Worm (Caenorhabditis elegans) whole organism, mixed stage, embryonic: Measurements from ENCODE around the gene fbxa-86.

Source experiments
- M03D4.4 ChIP-seq: sonication (generic microtip); optimal IDR thresholded peaks from 2 replicates; lab custom pipeline; 2017; ENCODE audit warnings: mild to moderate bottlenecking, missing genetic modification characterization, missing compliant biosample characterization
- bed-3 ChIP-seq: fragments of 200-800 bp; sonication (Bioruptor generic); optimal IDR thresholded peaks from 3 replicates; lab custom pipeline; 2018; ENCODE audit warnings: mild to moderate bottlenecking, missing genetic modification characterization, moderate library complexity, missing compliant biosample characterization
- ceh-43 ChIP-seq: fragments of 200-800 bp; sonication (Bioruptor generic); optimal IDR thresholded peaks from 2 replicates; lab custom pipeline; 2018; ENCODE audit warnings: mild to moderate bottlenecking, missing genetic modification characterization, moderate library complexity, missing compliant biosample characterization
- ceh-83 ChIP-seq: fragments of 200-800 bp; sonication (Bioruptor generic); optimal IDR thresholded peaks from 2 replicates; lab custom pipeline; 2018; ENCODE audit warnings: mild to moderate bottlenecking, missing genetic modification characterization, missing compliant biosample characterization
- ces-1 ChIP-seq: fragments of 150-350 bp; optimal IDR thresholded peaks from 2 replicates; lab custom pipeline; 2014; ENCODE audit warnings: missing biosample characterization, missing genetic modification reagents, missing genetic modification characterization
- cnd-1 ChIP-seq: fragments of 200-800 bp; sonication (Bioruptor generic); optimal IDR thresholded peaks from 2 replicates; lab custom pipeline; 2018; ENCODE audit warnings: mild to moderate bottlenecking, missing genetic modification characterization, missing compliant biosample characterization
- drap-1 ChIP-seq: fragments of 200-800 bp; sonication (Bioruptor generic); optimal IDR thresholded peaks from 3 replicates; lab custom pipeline; 2018; ENCODE audit warnings: mild to moderate bottlenecking, missing genetic modification characterization, missing compliant biosample characterization
- elt-1 ChIP-seq: sonication (generic microtip); optimal IDR thresholded peaks from 2 replicates; lab custom pipeline; 2017; ENCODE audit warnings: missing genetic modification characterization, mild to moderate bottlenecking, missing compliant biosample characterization, antibody characterized with exemption, moderate library complexity, borderline replicate concordance; ENCODE audit not compliant: insufficient read depth
- elt-3 ChIP-seq: fragments of 150-350 bp; optimal IDR thresholded peaks from 2 replicates; lab custom pipeline; 2014; ENCODE audit warnings: missing biosample characterization, missing genetic modification characterization
- ham-2 ChIP-seq: fragments of 200-800 bp; sonication (Bioruptor generic); optimal IDR thresholded peaks from 2 replicates; lab custom pipeline; 2018; ENCODE audit warnings: mild to moderate bottlenecking, missing genetic modification characterization, missing compliant biosample characterization
- hlh-1 ChIP-seq: fragments of 150-350 bp; optimal IDR thresholded peaks from 2 replicates; lab custom pipeline; 2014; ENCODE audit warnings: missing biosample characterization, missing genetic modification reagents, missing genetic modification characterization
- lin-13 ChIP-seq: fragments of 150-350 bp; optimal IDR thresholded peaks from 2 replicates; lab custom pipeline; 2014; ENCODE audit warnings: missing biosample characterization, missing genetic modification characterization
- lin-32 ChIP-seq: fragments of 200-800 bp; sonication (Bioruptor generic); optimal IDR thresholded peaks from 2 replicates; lab custom pipeline; 2018; ENCODE audit warnings: mild to moderate bottlenecking, missing genetic modification characterization, missing compliant biosample characterization
- lsy-2 ChIP-seq: fragments of 150-350 bp; optimal IDR thresholded peaks from 2 replicates; lab custom pipeline; 2014; ENCODE audit warnings: missing biosample characterization, missing genetic modification characterization
- mab-5 ChIP-seq: fragments of 150-350 bp; optimal IDR thresholded peaks from 2 replicates; lab custom pipeline; 2014; ENCODE audit warnings: missing biosample characterization, missing genetic modification characterization
- mep-1 ChIP-seq: fragments of 150-350 bp; optimal IDR thresholded peaks from 2 replicates; lab custom pipeline; 2017; ENCODE audit warnings: missing biosample characterization, missing genetic modification reagents, missing genetic modification characterization, inconsistent platforms
- mls-2 ChIP-seq: sonication (generic microtip); optimal IDR thresholded peaks from 2 replicates; lab custom pipeline; 2016; ENCODE audit warnings: mild to moderate bottlenecking, missing genetic modification characterization, moderate library complexity, missing compliant biosample characterization
- nhr-12 ChIP-seq: fragments of 150-350 bp; optimal IDR thresholded peaks from 2 replicates; lab custom pipeline; 2014; ENCODE audit warnings: missing biosample characterization, missing genetic modification characterization
- nhr-2 ChIP-seq: fragments of 150-350 bp; optimal IDR thresholded peaks from 2 replicates; lab custom pipeline; 2014; ENCODE audit warnings: missing biosample characterization, missing genetic modification characterization
- nhr-237 ChIP-seq: fragments of 150-350 bp; optimal IDR thresholded peaks from 2 replicates; lab custom pipeline; 2014; ENCODE audit warnings: missing biosample characterization, missing genetic modification characterization
- nhr-28 ChIP-seq: fragments of 150-350 bp; optimal IDR thresholded peaks from 2 replicates; lab custom pipeline; 2014; ENCODE audit warnings: missing biosample characterization, missing genetic modification characterization
- nhr-76 ChIP-seq: sonication (generic microtip); optimal IDR thresholded peaks from 2 replicates; lab custom pipeline; 2017; ENCODE audit warnings: missing biosample characterization, missing genetic modification characterization
- pha-4 ChIP-seq: fragments of 150-350 bp; optimal IDR thresholded peaks from 2 replicates; lab custom pipeline; 2018; ENCODE audit warnings: missing biosample characterization, missing genetic modification reagents, missing genetic modification characterization
- sem-2 ChIP-seq: fragments of 200-800 bp; sonication (Bioruptor generic); optimal IDR thresholded peaks from 2 replicates; lab custom pipeline; 2018; ENCODE audit warnings: mild to moderate bottlenecking, missing genetic modification characterization, missing compliant biosample characterization
- snpc-4 ChIP-seq: fragments of 150-350 bp; optimal IDR thresholded peaks from 2 replicates; lab custom pipeline; 2014; ENCODE audit warnings: missing biosample characterization, missing genetic modification characterization
- sptf-1 ChIP-seq: sonication (generic microtip); optimal IDR thresholded peaks from 2 replicates; lab custom pipeline; 2017; ENCODE audit warnings: mild to moderate bottlenecking, missing genetic modification characterization, moderate library complexity, missing compliant biosample characterization
- unc-120 ChIP-seq: sonication (generic microtip); optimal IDR thresholded peaks from 2 replicates; lab custom pipeline; 2017; ENCODE audit warnings: missing genetic modification characterization, missing compliant biosample characterization; ENCODE audit not compliant: poor library complexity, severe bottlenecking
- unc-39 ChIP-seq: fragments of 150-350 bp; optimal IDR thresholded peaks from 2 replicates; lab custom pipeline; 2014; ENCODE audit warnings: missing biosample characterization, missing genetic modification characterization
- unc-62 ChIP-seq: fragments of 150-350 bp; optimal IDR thresholded peaks from 2 replicates; lab custom pipeline; 2014; ENCODE audit warnings: missing biosample characterization, missing genetic modification reagents, missing genetic modification characterization
- zip-8 ChIP-seq: fragments of 150-350 bp; optimal IDR thresholded peaks from 2 replicates; lab custom pipeline; 2014; ENCODE audit warnings: missing biosample characterization, missing genetic modification characterization
- ztf-11 ChIP-seq: fragments of 150-350 bp; optimal IDR thresholded peaks from 2 replicates; lab custom pipeline; 2014; ENCODE audit warnings: missing biosample characterization, missing genetic modification characterization

The fbxa-86 gene

ce11 chrIV:4975995-4976394, 38.2 kb upstream of the fbxa-86 start, which contains the start of gene Y9C9A.16:
Y9C9A.16 (minus strand) TSS chrIV:4976125.
- TF ChIP-seq pha-4 (no peak), ceh-43 (GFP tag; lab: Kevin White, UChicago) (no peak), bed-3 (GFP tag; lab: Kevin White, UChicago) (no peak), zip-8 (tag; lab: Kevin White, UChicago) (no peak), ceh-83 (GFP tag; lab: Kevin White, UChicago) (no peak), nhr-12 (tag; lab: Kevin White, UChicago) (no peak), elt-1 (tag; lab: Kevin White, UChicago) (no peak), unc-120 (tag; lab: Kevin White, UChicago) (no peak), lin-32 (GFP tag; lab: Kevin White, UChicago) (no peak)

- TF ChIP-seq nhr-237 (tag; lab: Kevin White, UChicago), result no peak
- no peak for TF ChIP-seq ztf-11 (tag; lab: Kevin White, UChicago)
- TF ChIP-seq M03D4.4 (tag; lab: Kevin White, UChicago), result no peak
- TF ChIP-seq unc-39 (tag; lab: Kevin White, UChicago), result no peak
- TF ChIP-seq nhr-2 (tag; lab: Kevin White, UChicago), result no peak
- no peak for TF ChIP-seq sem-2 (GFP tag; lab: Kevin White, UChicago)
- no peak for TF ChIP-seq lin-32 (GFP tag; lab: Kevin White, UChicago)
- TF ChIP-seq elt-3 (tag; lab: Kevin White, UChicago), result no peak
- no peak for TF ChIP-seq nhr-28 (tag; lab: Kevin White, UChicago)
- TF ChIP-seq nhr-12 (tag; lab: Kevin White, UChicago), result no peak
- TF ChIP-seq elt-1 (tag; lab: Kevin White, UChicago), result no peak
- TF ChIP-seq cnd-1, result no peak
- TF ChIP-seq drap-1 (GFP tag; lab: Kevin White, UChicago), result no peak
- no peak for TF ChIP-seq ham-2 (GFP tag; lab: Kevin White, UChicago)
- TF ChIP-seq bed-3 (GFP tag; lab: Kevin White, UChicago), result no peak
- TF ChIP-seq zip-8 (tag; lab: Kevin White, UChicago), result no peak
- no peak for TF ChIP-seq mep-1 (tag; lab: Kevin White, UChicago)
- no peak for TF ChIP-seq sptf-1 (tag; lab: Kevin White, UChicago)
Observed at ce11 chrIV:4969419-4969818, 31.6 kb upstream of the fbxa-86 start, which contains the start of gene Y9C9A.13. Y9C9A.13 (minus strand) TSS chrIV:4969519.

- TF ChIP-seq ces-1 (GFP tag; lab: Kevin White, UChicago), result no peak
- TF ChIP-seq mls-2 (tag; lab: Kevin White, UChicago), result no peak
- no peak for TF ChIP-seq elt-1 (tag; lab: Kevin White, UChicago)
- no peak for TF ChIP-seq pha-4
Observed at ce11 chrIV:4963834-4964233, 26.0 kb upstream of the fbxa-86 start, which contains the start of gene txt-3. txt-3 (plus strand) TSS chrIV:4963958.

ce11 chrIV:4960623-4961022, 22.8 kb upstream of the fbxa-86 start, which contains the start of gene str-164:
str-164 (plus strand) TSS chrIV:4960735.
- TF ChIP-seq cnd-1, result no peak
- TF ChIP-seq nhr-12 (tag; lab: Kevin White, UChicago), result no peak
- no peak for TF ChIP-seq elt-1 (tag; lab: Kevin White, UChicago)
- TF ChIP-seq ces-1 (GFP tag; lab: Kevin White, UChicago), result no peak
- TF ChIP-seq zip-8 (tag; lab: Kevin White, UChicago), result no peak
- TF ChIP-seq hlh-1 (tag; lab: Kevin White, UChicago), result no peak
- TF ChIP-seq unc-39 (tag; lab: Kevin White, UChicago), result no peak
- TF ChIP-seq mep-1 (tag; lab: Kevin White, UChicago), result no peak
- no peak for TF ChIP-seq ham-2 (GFP tag; lab: Kevin White, UChicago)
- TF ChIP-seq sem-2 (GFP tag; lab: Kevin White, UChicago), result no peak
- no peak for TF ChIP-seq lsy-2 (tag; lab: Kevin White, UChicago)
- no peak for TF ChIP-seq mab-5 (tag; lab: Kevin White, UChicago)
- TF ChIP-seq ceh-43 (GFP tag; lab: Kevin White, UChicago), result no peak
- TF ChIP-seq unc-62, result no peak
- no peak for TF ChIP-seq drap-1 (GFP tag; lab: Kevin White, UChicago)
- TF ChIP-seq ceh-83 (GFP tag; lab: Kevin White, UChicago), result no peak
- no peak for TF ChIP-seq unc-120 (tag; lab: Kevin White, UChicago)
- TF ChIP-seq pha-4, result no peak
- no peak for TF ChIP-seq nhr-28 (tag; lab: Kevin White, UChicago)
- no peak for TF ChIP-seq lin-13

ce11 chrIV:4953887-4954286, 16.1 kb upstream of the fbxa-86 start, which contains the start of gene str-163:
str-163 (plus strand) TSS chrIV:4954187.
- TF ChIP-seq lsy-2 (tag; lab: Kevin White, UChicago) (no peak), nhr-12 (tag; lab: Kevin White, UChicago) (no peak), snpc-4 (tag; lab: Kevin White, UChicago) (no peak), bed-3 (GFP tag; lab: Kevin White, UChicago) (no peak), nhr-76 (tag; lab: Kevin White, UChicago) (no peak), ces-1 (GFP tag; lab: Kevin White, UChicago) (no peak), ham-2 (GFP tag; lab: Kevin White, UChicago) (no peak)
